Worm (Caenorhabditis elegans) whole organism, L3 larva: ENCODE measurements around the gene Y53F4B.9.
"Not testable (repeated sequence)": the region's sequence is repeated elsewhere in the genome, so short reads cannot be mapped to it uniquely, and the experiment has no call there.

Source experiments
- R02D3.7 ChIP-seq: fragments of 150-350 bp; optimal IDR thresholded peaks from 2 replicates; lab custom pipeline; 2014; ENCODE audit warnings: missing biosample characterization, missing genetic modification characterization
- ZK546.5 ChIP-seq: sonication (generic microtip); optimal IDR thresholded peaks from 2 replicates; lab custom pipeline; 2017; ENCODE audit warnings: missing biosample characterization, missing genetic modification characterization
- aly-2 ChIP-seq: fragments of 150-350 bp; optimal IDR thresholded peaks from 2 replicates; lab custom pipeline; 2014; ENCODE audit warnings: missing biosample characterization, missing genetic modification characterization
- ama-1 ChIP-seq: fragments of 150-350 bp; optimal IDR thresholded peaks from 2 replicates; lab custom pipeline; 2018
- ceh-16 ChIP-seq: sonication (generic microtip); optimal IDR thresholded peaks from 2 replicates; lab custom pipeline; 2017; ENCODE audit warnings: missing biosample characterization, missing genetic modification characterization
- ceh-28 ChIP-seq: fragments of 150-350 bp; optimal IDR thresholded peaks from 2 replicates; lab custom pipeline; 2014; ENCODE audit warnings: missing biosample characterization, missing genetic modification reagents, missing genetic modification characterization
- ceh-82 ChIP-seq: fragments of 150-350 bp; optimal IDR thresholded peaks from 2 replicates; lab custom pipeline; 2014; ENCODE audit warnings: missing biosample characterization, missing genetic modification characterization
- ceh-9 ChIP-seq: sonication (generic microtip); optimal IDR thresholded peaks from 2 replicates; lab custom pipeline; 2018; ENCODE audit warnings: missing biosample characterization, missing genetic modification characterization
- daf-12 ChIP-seq: fragments of 150-350 bp; optimal IDR thresholded peaks from 2 replicates; lab custom pipeline; 2014; ENCODE audit warnings: missing biosample characterization, missing genetic modification reagents, missing genetic modification characterization
- egl-27 ChIP-seq: sonication (generic microtip); optimal IDR thresholded peaks from 4 replicates; lab custom pipeline; 2017; ENCODE audit warnings: missing biosample characterization, missing genetic modification reagents, missing genetic modification characterization
- egl-5 ChIP-seq: fragments of 150-350 bp; optimal IDR thresholded peaks from 2 replicates; lab custom pipeline; 2017; ENCODE audit warnings: missing biosample characterization, missing genetic modification reagents, missing genetic modification characterization, inconsistent platforms
- elt-3 ChIP-seq, 3 experiments: fragments of 150-350 bp in 1 of 3; sonication (generic microtip) in 2 of 3; optimal IDR thresholded peaks; 2 replicates in 2 of 3; 4 replicates in 1 of 3; lab custom pipeline; 2014 to 2017; ENCODE audit warnings: missing biosample characterization in 3 of 3, missing genetic modification characterization in 3 of 3
- eor-1 ChIP-seq, 2 experiments: fragments of 150-350 bp; optimal IDR thresholded peaks; 2 replicates each; lab custom pipeline; 2014 to 2018; ENCODE audit warnings: missing biosample characterization in 2 of 2, missing genetic modification characterization in 2 of 2
- fkh-10 ChIP-seq: sonication (generic microtip); optimal IDR thresholded peaks from 2 replicates; lab custom pipeline; 2017; ENCODE audit warnings: missing biosample characterization, missing genetic modification reagents, missing genetic modification characterization
- fkh-2 ChIP-seq: fragments of 150-350 bp; optimal IDR thresholded peaks from 2 replicates; lab custom pipeline; 2014; ENCODE audit warnings: missing biosample characterization, missing genetic modification reagents, missing genetic modification characterization
- fos-1 ChIP-seq: fragments of 150-350 bp; optimal IDR thresholded peaks from 2 replicates; lab custom pipeline; 2014; ENCODE audit warnings: missing biosample characterization, missing genetic modification characterization
- hmg-11 ChIP-seq: sonication (generic microtip); optimal IDR thresholded peaks from 2 replicates; lab custom pipeline; 2016; ENCODE audit warnings: missing genetic modification characterization, missing compliant biosample characterization
- jun-1 ChIP-seq: fragments of 150-350 bp; optimal IDR thresholded peaks from 2 replicates; lab custom pipeline; 2014; ENCODE audit warnings: missing biosample characterization, missing genetic modification reagents, missing genetic modification characterization
- lin-15B ChIP-seq: fragments of 150-350 bp; optimal IDR thresholded peaks from 2 replicates; lab custom pipeline; 2014; ENCODE audit warnings: missing biosample characterization, missing genetic modification characterization
- lsy-12 ChIP-seq: sonication (generic microtip); optimal IDR thresholded peaks from 2 replicates; lab custom pipeline; 2016; ENCODE audit warnings: mild to moderate bottlenecking, missing genetic modification characterization, missing compliant biosample characterization
- mdl-1 ChIP-seq: fragments of 150-350 bp; optimal IDR thresholded peaks from 2 replicates; lab custom pipeline; 2014; ENCODE audit warnings: missing biosample characterization, missing genetic modification characterization
- nfya-1 ChIP-seq: sonication (generic microtip); optimal IDR thresholded peaks from 2 replicates; lab custom pipeline; 2017; ENCODE audit warnings: missing genetic modification characterization, mild to moderate bottlenecking, missing compliant biosample characterization, antibody characterized with exemption, moderate library complexity; ENCODE audit not compliant: insufficient read depth
- nhr-11 ChIP-seq: fragments of 150-350 bp; optimal IDR thresholded peaks from 2 replicates; lab custom pipeline; 2014; ENCODE audit warnings: missing biosample characterization, missing genetic modification characterization
- nhr-23 ChIP-seq: fragments of 150-350 bp; optimal IDR thresholded peaks from 2 replicates; lab custom pipeline; 2014; ENCODE audit warnings: missing biosample characterization, missing genetic modification reagents, missing genetic modification characterization
- nhr-237 ChIP-seq: fragments of 150-350 bp; optimal IDR thresholded peaks from 2 replicates; lab custom pipeline; 2014; ENCODE audit warnings: missing biosample characterization, missing genetic modification characterization
- nhr-25 ChIP-seq: sonication (generic microtip); optimal IDR thresholded peaks from 2 replicates; lab custom pipeline; 2017; ENCODE audit warnings: missing biosample characterization, missing genetic modification characterization
- nhr-28 ChIP-seq: fragments of 150-350 bp; optimal IDR thresholded peaks from 2 replicates; lab custom pipeline; 2014; ENCODE audit warnings: missing biosample characterization, missing genetic modification characterization
- nhr-43 ChIP-seq: sonication (generic microtip); optimal IDR thresholded peaks from 2 replicates; lab custom pipeline; 2016; ENCODE audit warnings: mild to moderate bottlenecking, missing genetic modification characterization, missing compliant biosample characterization; ENCODE audit not compliant: poor library complexity, severe bottlenecking
- nhr-67 ChIP-seq: fragments of 150-350 bp; optimal IDR thresholded peaks from 2 replicates; lab custom pipeline; 2014; ENCODE audit warnings: missing biosample characterization, missing genetic modification characterization
- nhr-77 ChIP-seq: fragments of 150-350 bp; optimal IDR thresholded peaks from 2 replicates; lab custom pipeline; 2014; ENCODE audit warnings: missing biosample characterization, missing genetic modification characterization
- pha-4 ChIP-seq: fragments of 150-350 bp; optimal IDR thresholded peaks from 2 replicates; lab custom pipeline; 2014; ENCODE audit warnings: missing biosample characterization, missing genetic modification reagents, missing genetic modification characterization
- skn-1 ChIP-seq: fragments of 150-350 bp; optimal IDR thresholded peaks from 2 replicates; lab custom pipeline; 2014; ENCODE audit warnings: missing biosample characterization, missing genetic modification characterization
- snpc-4 ChIP-seq: fragments of 150-350 bp; optimal IDR thresholded peaks from 2 replicates; lab custom pipeline; 2014; ENCODE audit warnings: missing biosample characterization, missing genetic modification characterization
- tbx-2 ChIP-seq: sonication (generic microtip); optimal IDR thresholded peaks from 2 replicates; lab custom pipeline; 2016; ENCODE audit warnings: mild to moderate bottlenecking, missing genetic modification characterization, missing compliant biosample characterization
- unc-39 ChIP-seq: sonication (generic microtip); optimal IDR thresholded peaks from 4 replicates; lab custom pipeline; 2017; ENCODE audit warnings: missing biosample characterization, missing genetic modification characterization
- unc-62 ChIP-seq: fragments of 150-350 bp; sonication (generic microtip); optimal IDR thresholded peaks from 4 replicates; lab custom pipeline; 2014; ENCODE audit warnings: missing biosample characterization, missing genetic modification reagents, missing genetic modification characterization
- zag-1 ChIP-seq: fragments of 150-350 bp; optimal IDR thresholded peaks from 2 replicates; lab custom pipeline; 2014; ENCODE audit warnings: missing biosample characterization, missing genetic modification characterization
- ztf-11 ChIP-seq: fragments of 150-350 bp; optimal IDR thresholded peaks from 2 replicates; lab custom pipeline; 2014; ENCODE audit warnings: missing biosample characterization, missing genetic modification characterization

Y53F4B.9 gene

DNA sequence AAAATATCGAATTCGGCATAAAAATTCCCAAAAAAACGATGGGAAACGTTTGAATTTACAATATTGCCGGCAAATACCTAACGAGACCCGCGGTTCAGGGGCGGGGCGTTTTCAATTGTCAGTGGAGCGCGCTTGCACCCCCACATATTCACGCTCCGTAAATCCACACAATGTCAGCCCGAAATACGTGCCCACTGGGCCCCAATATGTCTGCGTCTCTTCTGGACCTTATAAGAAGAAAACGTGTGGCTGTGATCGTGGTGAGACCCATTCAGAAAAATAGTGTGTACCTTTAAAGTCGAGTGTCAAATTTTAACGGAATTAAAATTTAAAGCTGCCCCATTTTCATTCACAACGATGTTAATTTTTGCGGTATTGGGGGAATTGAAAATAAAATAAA, 5.7 kb downstream of the Y53F4B.9 start:
- no peak for TF ChIP-seq ceh-16 (tag; lab: Kevin White, UChicago)
- peak; percentile 34 for TF ChIP-seq lin-15B (tag; lab: Kevin White, UChicago)
- TF ChIP-seq nhr-25 (tag; lab: Kevin White, UChicago), result no peak
- TF ChIP-seq R02D3.7 (tag; lab: Kevin White, UChicago), result peak; percentile 36
- TF ChIP-seq, all 47 proteins: peak for 2

DNA sequence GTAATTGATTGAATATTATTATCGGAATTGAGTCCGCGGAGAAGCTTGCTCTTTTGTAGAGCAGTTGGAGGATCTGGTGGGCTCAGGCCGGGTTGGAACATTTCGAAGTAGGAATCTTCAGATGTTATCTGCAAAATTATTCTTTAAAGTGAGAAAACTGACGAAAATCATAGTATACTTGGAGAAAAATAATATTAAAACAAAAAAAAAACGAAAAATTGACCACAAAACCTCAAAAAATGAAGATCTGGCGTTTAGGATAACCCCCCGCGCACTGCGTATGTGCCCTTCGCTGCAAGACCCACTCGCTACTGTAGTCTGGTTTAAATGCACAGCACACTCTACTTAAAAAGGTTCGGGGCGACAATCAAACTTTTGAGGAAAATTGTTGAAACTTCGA, 6.8 kb downstream of the Y53F4B.9 start, which contains the start of gene Y53F4B.10:
Gene Y53F4B.10, minus strand, starts transcription at position 101 of the 400 bp plus-strand sequence.
- TF ChIP-seq ceh-16 (tag; lab: Kevin White, UChicago), result no peak
- TF ChIP-seq nhr-25 (tag; lab: Kevin White, UChicago), result no peak
- TF ChIP-seq eor-1 (tag; optimal IDR thresholded peaks at IDR 0.05; lab: Kevin White, UChicago), result no peak
- TF ChIP-seq jun-1 (tag; lab: Kevin White, UChicago), result no peak
- TF ChIP-seq skn-1 (tag; lab: Kevin White, UChicago), result no peak
- no peak for TF ChIP-seq fkh-10
- no peak for TF ChIP-seq daf-12
- no peak for TF ChIP-seq hmg-11 (tag; lab: Kevin White, UChicago)
- TF ChIP-seq nhr-237 (tag; lab: Kevin White, UChicago), result no peak
- TF ChIP-seq egl-5 (tag; lab: Kevin White, UChicago), result no peak
- no peak for TF ChIP-seq nhr-67 (tag; lab: Kevin White, UChicago)
- no peak for TF ChIP-seq ceh-28 (tag; lab: Kevin White, UChicago)
- TF ChIP-seq fos-1 (tag; lab: Kevin White, UChicago), result no peak
- TF ChIP-seq unc-39 (tag; lab: Kevin White, UChicago), result no peak
- TF ChIP-seq nhr-77, result no peak
- no peak for TF ChIP-seq ceh-82
- TF ChIP-seq unc-62 (GFP tag; lab: Kevin White, UChicago), result no peak
- TF ChIP-seq zag-1 (tag; lab: Kevin White, UChicago), result no peak
- TF ChIP-seq lsy-12 (tag; lab: Kevin White, UChicago), result no peak
- TF ChIP-seq ztf-11 (tag; lab: Kevin White, UChicago), result no peak

DNA sequence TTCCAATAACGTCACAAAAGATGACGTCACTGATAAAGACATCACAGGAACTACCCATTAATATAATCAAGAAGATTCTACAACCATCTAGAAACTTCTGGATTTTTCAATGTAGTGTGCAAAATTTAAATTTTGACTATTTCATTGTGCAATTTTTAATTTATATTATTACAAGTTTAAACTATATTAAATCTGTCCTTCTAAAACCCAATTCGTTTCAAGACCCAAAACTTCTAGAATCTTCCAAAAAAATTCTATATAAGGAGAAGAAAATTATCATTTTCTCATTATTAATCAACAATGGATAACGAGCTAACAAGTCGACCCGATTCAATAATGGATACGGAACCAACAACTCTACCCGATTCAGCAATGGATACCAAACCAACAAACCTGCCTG, 17.6 kb downstream of the Y53F4B.9 start, which contains the start of gene Y53F4B.7:
Gene Y53F4B.7, plus strand, starts transcription at position 301 of the 400 bp plus-strand sequence.
- not testable (repeated sequence) for TF ChIP-seq egl-5 (tag; lab: Kevin White, UChicago); hmg-11 (tag; lab: Kevin White, UChicago); elt-3 (tag; optimal IDR thresholded peaks at IDR 0.05; lab: Kevin White, UChicago)

DNA sequence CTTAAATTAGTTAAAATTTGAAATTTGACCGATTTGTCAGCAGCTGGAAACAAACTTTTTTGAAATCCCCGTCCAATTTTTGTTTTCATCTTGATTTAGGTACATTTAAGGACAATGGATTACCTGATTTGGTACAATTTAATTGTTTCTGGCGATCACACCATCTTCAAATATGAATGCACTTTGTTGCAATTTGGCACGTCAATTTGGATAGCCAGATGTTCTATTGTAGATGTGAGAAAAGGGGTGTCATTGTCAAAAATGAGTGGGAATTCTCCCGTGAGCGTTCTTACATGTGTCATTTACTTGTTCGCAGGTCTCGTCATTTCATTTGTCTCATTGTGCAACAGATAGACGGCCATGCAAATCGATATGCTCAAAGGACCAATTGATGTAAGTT, 22.0 kb downstream of the Y53F4B.9 start, which contains the start of gene Y53F4B.43:
Gene Y53F4B.43, plus strand, starts transcription at position 301 of the 400 bp plus-strand sequence.
- not testable (repeated sequence) for TF ChIP-seq mdl-1; nhr-28 (tag; lab: Kevin White, UChicago); nhr-11
- TF ChIP-seq, all 47 proteins: peak for 0; not testable (repeated sequence) for 47

DNA sequence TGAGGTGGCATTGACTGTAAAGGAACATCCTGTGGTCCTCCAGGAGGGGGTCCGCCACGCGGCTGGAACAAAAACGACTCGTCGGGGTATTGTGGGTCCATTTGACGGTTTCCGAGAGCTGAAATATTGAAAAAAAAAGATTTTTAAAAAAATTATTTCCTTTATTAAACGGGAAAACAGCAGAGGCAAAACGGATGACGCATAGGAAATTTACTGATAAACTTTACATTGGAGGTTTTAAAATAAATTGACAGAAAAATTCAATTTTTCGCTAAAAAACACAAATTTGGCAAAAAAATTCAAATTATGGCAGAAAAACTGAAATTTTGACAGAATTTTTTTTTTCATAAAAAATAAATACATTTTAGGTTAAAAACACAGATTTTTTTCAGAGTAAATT, 26.3 kb downstream of the Y53F4B.9 start, which contains the start of gene Y53F4B.5:
Gene Y53F4B.5, minus strand, starts transcription at position 101 of the 400 bp plus-strand sequence.
- TF ChIP-seq nhr-25 (tag; lab: Kevin White, UChicago) (no peak), fkh-2 (tag; lab: Kevin White, UChicago) (no peak), ZK546.5 (no peak), nhr-77 (no peak), nhr-23 (no peak), nhr-43 (tag; lab: Kevin White, UChicago) (no peak), jun-1 (tag; lab: Kevin White, UChicago) (no peak), daf-12 (no peak), tbx-2 (tag; lab: Kevin White, UChicago) (no peak)
- TF ChIP-seq, all 47 proteins: peak for 0

DNA sequence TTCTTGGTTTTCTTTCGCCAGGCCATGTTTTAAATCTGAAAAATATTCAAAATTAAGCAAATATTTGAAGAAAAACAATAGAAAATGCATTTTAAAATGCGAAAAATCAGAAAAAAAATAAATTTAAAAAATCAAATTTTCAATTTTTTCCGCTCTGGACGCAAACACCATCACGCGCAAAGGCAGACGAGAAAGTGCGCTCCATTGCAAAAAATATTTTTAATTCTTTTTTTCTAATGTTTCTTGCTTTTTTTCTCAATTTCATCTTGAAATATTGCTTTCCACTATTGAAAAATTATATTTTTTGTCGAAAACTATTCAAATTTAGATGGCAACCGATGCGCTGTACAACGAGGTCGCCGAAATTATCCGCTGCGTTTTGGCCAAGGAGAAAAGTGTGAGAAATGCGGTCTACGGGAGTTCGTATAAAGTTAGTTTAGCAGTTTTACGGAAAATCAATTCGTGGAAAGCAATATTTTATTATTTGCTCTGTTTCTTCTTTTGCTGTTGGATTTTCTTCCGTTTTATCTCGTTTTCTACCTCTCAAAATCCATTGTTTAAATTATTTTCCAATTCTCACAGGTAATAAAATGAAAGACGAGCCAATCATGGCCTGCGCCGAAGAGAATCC, 40.8 kb downstream of the Y53F4B.9 start, which contains the start of the genes pole-4, nsun-5 and metl-2:
Gene pole-4, minus strand, starts transcription at position 35 of the 631 bp plus-strand sequence.
Gene nsun-5, plus strand, starts transcription at position 298 of the 631 bp plus-strand sequence.
Gene metl-2, plus strand, starts transcription at position 581 of the 631 bp plus-strand sequence.
- TF ChIP-seq lin-15B (tag; lab: Kevin White, UChicago) (peak; percentile 86), ZK546.5 (no peak), egl-27 (tag; lab: Kevin White, UChicago) (no peak), aly-2 (tag; lab: Kevin White, UChicago) (no peak), hmg-11 (tag; lab: Kevin White, UChicago) (peak; percentile 3), snpc-4 (tag; lab: Kevin White, UChicago) (peak; percentile 70), nhr-23 (peak; percentile 31), pha-4 (tag; lab: Kevin White, UChicago) (peak; percentile 81), ceh-9 (no peak), nhr-28 (tag; lab: Kevin White, UChicago) (no peak), fkh-2 (tag; lab: Kevin White, UChicago) (no peak), ama-1 (no peak), zag-1 (tag; lab: Kevin White, UChicago) (no peak), nfya-1 (tag; lab: Kevin White, UChicago) (peak; percentile 49)
